Fruit fly (Drosophila melanogaster) whole organism, embryonic: ENCODE data around the gene CG2006.

Experiments used
- Bdp1 ChIP-seq: fragments of 200-800 bp; sonication (Bioruptor generic); optimal IDR thresholded peaks from 3 replicates; lab custom pipeline; 2016; ENCODE audit warnings: missing biosample characterization, missing genetic modification characterization
- CG10543 ChIP-seq: fragments of 200-800 bp; sonication (Bioruptor generic); optimal IDR thresholded peaks from 3 replicates; lab custom pipeline; 2017; ENCODE audit warnings: missing biosample characterization, mild to moderate bottlenecking, missing genetic modification characterization, moderate library complexity
- CG13424 ChIP-seq: fragments of 200-800 bp; sonication (Bioruptor generic); optimal IDR thresholded peaks from 2 replicates; lab custom pipeline; 2019; ENCODE audit warnings: missing biosample characterization, mild to moderate bottlenecking, missing genetic modification characterization, moderate library complexity
- CG13624 ChIP-seq: fragments of 200-800 bp; sonication (Bioruptor generic); optimal IDR thresholded peaks from 2 replicates; lab custom pipeline; 2016; ENCODE audit warnings: missing biosample characterization, missing genetic modification characterization
- CG14050 ChIP-seq: fragments of 200-800 bp; sonication (Bioruptor generic); IDR thresholded peaks from 3 replicates; pipeline ENCODE4 v1.3.6; 2022; ENCODE audit warnings: missing biosample characterization, missing genetic modification characterization
- CG14965 ChIP-seq: fragments of 200-800 bp; sonication (Bioruptor generic); optimal IDR thresholded peaks from 2 replicates; lab custom pipeline; 2016; ENCODE audit warnings: missing biosample characterization, missing genetic modification characterization, borderline replicate concordance
- CG1603 ChIP-seq: fragments of 200-800 bp; sonication (Bioruptor generic); optimal IDR thresholded peaks from 2 replicates; lab custom pipeline; 2019; ENCODE audit warnings: missing biosample characterization, mild to moderate bottlenecking, missing genetic modification characterization, moderate library complexity
- CG1832 ChIP-seq: fragments of 200-800 bp; sonication (Bioruptor generic); optimal IDR thresholded peaks from 2 replicates; lab custom pipeline; 2017; ENCODE audit warnings: missing biosample characterization, mild to moderate bottlenecking, missing genetic modification characterization, inconsistent platforms
- CG18599 ChIP-seq: fragments of 200-800 bp; sonication (Bioruptor generic); optimal IDR thresholded peaks from 3 replicates; lab custom pipeline; 2017; ENCODE audit warnings: missing biosample characterization, missing genetic modification characterization, mild to moderate bottlenecking, moderate library complexity, missing genetic modification reagents
- CG2712 ChIP-seq: fragments of 200-800 bp; optimal IDR thresholded peaks from 3 replicates; lab custom pipeline; 2019; ENCODE audit warnings: missing biosample characterization, mild to moderate bottlenecking, missing genetic modification characterization, moderate library complexity
- CG30403 ChIP-seq: fragments of 200-800 bp; sonication (Bioruptor generic); optimal IDR thresholded peaks from 3 replicates; lab custom pipeline; 2016; ENCODE audit warnings: missing biosample characterization, missing genetic modification characterization
- CG30431 ChIP-seq: fragments of 200-800 bp; sonication (Bioruptor generic); optimal IDR thresholded peaks from 2 replicates; lab custom pipeline; 2017; ENCODE audit warnings: missing biosample characterization, missing genetic modification characterization
- CG3407 ChIP-seq: fragments of 200-800 bp; sonication (Bioruptor generic); optimal IDR thresholded peaks from 2 replicates; lab custom pipeline; 2018; ENCODE audit warnings: missing biosample characterization, mild to moderate bottlenecking, missing genetic modification characterization
- CG3995 ChIP-seq: fragments of 200-800 bp; sonication (Bioruptor generic); optimal IDR thresholded peaks from 3 replicates; lab custom pipeline; 2016; ENCODE audit warnings: missing biosample characterization, missing genetic modification characterization
- CG42726 ChIP-seq: fragments of 200-800 bp; sonication (Bioruptor generic); IDR thresholded peaks from 2 replicates; pipeline ENCODE4 v1.3.6; 2022; ENCODE audit warnings: missing biosample characterization, missing genetic modification characterization; ENCODE audit not compliant: partially characterized antibody
- CG43689 ChIP-seq: fragments of 200-800 bp; sonication (Bioruptor generic); IDR thresholded peaks from 2 replicates; pipeline ENCODE4 v1.3.6; 2022; ENCODE audit warnings: missing biosample characterization, missing genetic modification characterization
- CG6689 ChIP-seq: fragments of 200-800 bp; sonication (Bioruptor generic); IDR thresholded peaks from 2 replicates; pipeline ENCODE4 v1.3.6; 2022; ENCODE audit warnings: missing biosample characterization, missing genetic modification characterization
- CG6791 ChIP-seq: fragments of 200-800 bp; sonication (Bioruptor generic); IDR thresholded peaks from 3 replicates; pipeline ENCODE4 v1.3.6; 2022; ENCODE audit warnings: missing biosample characterization, missing genetic modification characterization; ENCODE audit not compliant: partially characterized antibody
- CG7357 ChIP-seq: fragments of 200-800 bp; sonication (Bioruptor generic); IDR thresholded peaks from 3 replicates; pipeline ENCODE4 v1.3.6; 2022; ENCODE audit warnings: missing biosample characterization, missing genetic modification characterization
- CG8478 ChIP-seq: fragments of >200 bp; optimal IDR thresholded peaks from 2 replicates; lab custom pipeline; 2018
- CG9437 ChIP-seq: fragments of 200-800 bp; sonication (Bioruptor generic); optimal IDR thresholded peaks from 2 replicates; lab custom pipeline; 2018; ENCODE audit warnings: missing biosample characterization, mild to moderate bottlenecking, missing genetic modification characterization
- CG9609 ChIP-seq: fragments of 200-800 bp; sonication (Bioruptor generic); optimal IDR thresholded peaks from 3 replicates; lab custom pipeline; 2016; ENCODE audit warnings: missing biosample characterization, missing genetic modification characterization
- CTCF ChIP-seq: fragments of 200-800 bp; sonication (Bioruptor generic); optimal IDR thresholded peaks from 2 replicates; lab custom pipeline; 2017; ENCODE audit warnings: missing biosample characterization, mild to moderate bottlenecking, missing genetic modification characterization, moderate library complexity
- D19A ChIP-seq: fragments of 200-800 bp; optimal IDR thresholded peaks from 3 replicates; lab custom pipeline; 2019; ENCODE audit warnings: missing biosample characterization, mild to moderate bottlenecking, missing genetic modification characterization, moderate library complexity
- Drgx ChIP-seq: fragments of 200-800 bp; sonication (Bioruptor generic); IDR thresholded peaks from 2 replicates; pipeline ENCODE4 v1.3.6; 2022; ENCODE audit warnings: missing biosample characterization, missing genetic modification characterization
- ERR ChIP-seq: fragments of 200-800 bp; sonication (Bioruptor generic); optimal IDR thresholded peaks from 2 replicates; lab custom pipeline; 2016; ENCODE audit warnings: missing biosample characterization, missing genetic modification characterization
- Eip74EF ChIP-seq, 2 experiments: fragments of 200-800 bp in 1 of 2; fragments of >200 bp in 1 of 2; sonication (Bioruptor generic) in 1 of 2; optimal IDR thresholded peaks; 2 replicates each; lab custom pipeline; 2017 to 2019; ENCODE audit warnings: missing biosample characterization in 2 of 2, missing genetic modification characterization in 2 of 2, mild to moderate bottlenecking in 1 of 2, moderate library complexity in 1 of 2
- HLH3B ChIP-seq: fragments of 200-800 bp; sonication (Bioruptor generic); IDR thresholded peaks from 2 replicates; pipeline ENCODE4 v1.3.6; 2022; ENCODE audit warnings: missing biosample characterization, missing genetic modification characterization
- Hmr ChIP-seq: fragments of 200-800 bp; sonication (Bioruptor generic); optimal IDR thresholded peaks from 3 replicates; lab custom pipeline; 2017; ENCODE audit warnings: mild to moderate bottlenecking, missing biosample characterization, missing genetic modification reagents, missing genetic modification characterization
- Hr39 ChIP-seq: fragments of >200 bp; optimal IDR thresholded peaks from 2 replicates; lab custom pipeline; 2017
- Hr78 ChIP-seq, 2 experiments: fragments of 200-800 bp in 1 of 2; fragments of >200 bp in 1 of 2; sonication (Bioruptor generic) in 1 of 2; optimal IDR thresholded peaks; 2 replicates each; lab custom pipeline; 2017 to 2019; ENCODE audit warnings: missing biosample characterization in 2 of 2, missing genetic modification characterization in 2 of 2, mild to moderate bottlenecking in 1 of 2, moderate library complexity in 1 of 2
- Med ChIP-seq: fragments of 200-800 bp; sonication (Bioruptor generic); peaks from one replicate; lab custom pipeline; 2016; ENCODE audit warnings: missing biosample characterization, missing genetic modification characterization, mild to moderate bottlenecking, inconsistent platforms, moderate library complexity
- Pdp1 ChIP-seq, 2 experiments: fragments of 200-800 bp; sonication (Bioruptor generic); optimal IDR thresholded peaks; 3 replicates each; lab custom pipeline; 2016; ENCODE audit warnings: missing biosample characterization in 2 of 2, missing genetic modification characterization in 2 of 2, mild to moderate bottlenecking in 1 of 2, moderate library complexity in 1 of 2
- Rfx ChIP-seq: fragments of 200-800 bp; sonication (Bioruptor generic); IDR thresholded peaks from 2 replicates; pipeline ENCODE4 v1.3.6; 2022; ENCODE audit warnings: missing biosample characterization, missing genetic modification characterization
- TFAM ChIP-seq: fragments of 200-800 bp; sonication (Bioruptor generic); optimal IDR thresholded peaks from 2 replicates; lab custom pipeline; 2017; ENCODE audit warnings: missing biosample characterization, missing genetic modification characterization, inconsistent platforms
- Trl ChIP-seq, 3 experiments: fragments of >200 bp in 2 of 3; fragments of 200-800 bp in 1 of 3; sonication (Bioruptor generic) in 1 of 3; optimal IDR thresholded peaks; 2 replicates in 1 of 3; 3 replicates in 2 of 3; lab custom pipeline; 2016 to 2017; ENCODE audit warnings: missing biosample characterization in 1 of 3, missing genetic modification characterization in 1 of 3
- cwo ChIP-seq: fragments of 200-800 bp; sonication (Bioruptor generic); optimal IDR thresholded peaks from 3 replicates; lab custom pipeline; 2017; ENCODE audit warnings: missing biosample characterization, missing genetic modification characterization, mild to moderate bottlenecking, moderate library complexity, missing genetic modification reagents
- dimm ChIP-seq: fragments of 200-800 bp; sonication (Bioruptor generic); IDR thresholded peaks from 2 replicates; pipeline ENCODE4 v1.3.6; 2022; ENCODE audit warnings: missing biosample characterization, missing genetic modification characterization
- disco-r ChIP-seq: fragments of 200-800 bp; sonication (Bioruptor generic); optimal IDR thresholded peaks from 2 replicates; lab custom pipeline; 2016; ENCODE audit warnings: missing biosample characterization, missing genetic modification characterization
- dmrt11E ChIP-seq: fragments of 200-800 bp; sonication (Bioruptor generic); optimal IDR thresholded peaks from 3 replicates; lab custom pipeline; 2018; ENCODE audit warnings: missing biosample characterization, mild to moderate bottlenecking, missing genetic modification characterization, moderate library complexity
- grn ChIP-seq: fragments of 200-800 bp; sonication (Bioruptor generic); optimal IDR thresholded peaks from 3 replicates; lab custom pipeline; 2017; ENCODE audit warnings: missing biosample characterization, missing genetic modification characterization
- h ChIP-seq: fragments of >200 bp; optimal IDR thresholded peaks from 2 replicates; lab custom pipeline; 2017
- hkb ChIP-seq, 2 experiments: fragments of 200-800 bp in 1 of 2; fragments of >200 bp in 1 of 2; sonication (Bioruptor generic) in 1 of 2; IDR thresholded peaks in 1 of 2; optimal IDR thresholded peaks in 1 of 2; 2 replicates each; pipeline versions ENCODE4 v1.3.6 to Lab custom; 2017 to 2022; ENCODE audit warnings: missing biosample characterization in 1 of 2, missing genetic modification characterization in 1 of 2
- jumu ChIP-seq: fragments of 200-800 bp; sonication (Bioruptor generic); optimal IDR thresholded peaks from 3 replicates; lab custom pipeline; 2016; ENCODE audit warnings: missing biosample characterization, missing genetic modification characterization
- maf-S ChIP-seq: fragments of 200-800 bp; sonication (Bioruptor generic); optimal IDR thresholded peaks from 2 replicates; lab custom pipeline; 2016; ENCODE audit warnings: missing biosample characterization, missing genetic modification characterization
- nmo ChIP-seq: fragments of 200-800 bp; sonication (Bioruptor generic); optimal IDR thresholded peaks from 2 replicates; lab custom pipeline; 2018; ENCODE audit warnings: missing biosample characterization, mild to moderate bottlenecking, missing genetic modification characterization, moderate library complexity
- nom ChIP-seq: fragments of 200-800 bp; sonication (Bioruptor generic); optimal IDR thresholded peaks from 2 replicates; lab custom pipeline; 2017; ENCODE audit warnings: missing biosample characterization, missing genetic modification characterization, mild to moderate bottlenecking, moderate library complexity, missing genetic modification reagents
- trem ChIP-seq: fragments of 200-800 bp; optimal IDR thresholded peaks from 3 replicates; lab custom pipeline; 2019; ENCODE audit warnings: missing biosample characterization, mild to moderate bottlenecking, missing genetic modification characterization, moderate library complexity
- unpg ChIP-seq: fragments of 200-800 bp; sonication (Bioruptor generic); optimal IDR thresholded peaks from 3 replicates; lab custom pipeline; 2018; ENCODE audit warnings: missing biosample characterization, mild to moderate bottlenecking, missing genetic modification characterization, moderate library complexity
- zfh1 ChIP-seq: fragments of 200-800 bp; sonication (Bioruptor generic); IDR thresholded peaks from 3 replicates; pipeline ENCODE4 v1.3.6; 2022; ENCODE audit warnings: missing biosample characterization, missing genetic modification characterization

Gene CG2006

dm6 chr3R:29460225-29460927 lies 28.9 kb upstream of the CG2006 start (continued):
- TF ChIP-seq CG6689 (GFP tag; lab: Robert Waterston, UW) (peak; percentile 40; the same call in 1 of the 2 replicates), CG6791 (no peak), hkb (optimal IDR thresholded peaks at IDR 0.05; lab: Kevin White, UChicago) (no peak), hkb (GFP tag; IDR thresholded peaks at IDR 0.05; lab: Robert Waterston, UW) (no peak), Trl (optimal IDR thresholded peaks at IDR 0.05; lab: Kevin White, UChicago) (no peak), Trl (GFP tag; optimal IDR thresholded peaks at IDR 0.05; lab: Kevin White, UChicago) (no peak), CG3407 (GFP tag; lab: Kevin White, UChicago) (no peak), grn (no peak), CG13424 (tag; lab: Kevin White, UChicago) (no peak), CG10543 (GFP tag; lab: Kevin White, UChicago) (no peak), CG14050 (GFP tag; lab: Robert Waterston, UW) (no peak), trem (no peak), Pdp1 (GFP tag; optimal IDR thresholded peaks at IDR 0.05; lab: Kevin White, UChicago) (no peak), CG30403 (peak; percentile 4), Med (GFP tag; lab: Kevin White, UChicago) (peak; percentile 64), CG42726 (no peak), Hr78 (GFP tag; optimal IDR thresholded peaks at IDR 0.05; lab: Kevin White, UChicago) (no peak), dimm (GFP tag; lab: Robert Waterston, UW) (no peak), CG13624 (GFP tag; lab: Kevin White, UChicago) (no peak), CG9609 (GFP tag; lab: Kevin White, UChicago) (no peak), maf-S (GFP tag; lab: Kevin White, UChicago) (no peak), Hmr (GFP tag; lab: Kevin White, UChicago) (no peak), dmrt11E (no peak), Bdp1 (GFP tag; lab: Kevin White, UChicago) (no peak), CG8478 (lab: Kevin White, UChicago) (no peak), CG1603 (tag; lab: Kevin White, UChicago) (peak; percentile 23), CG9437 (GFP tag; lab: Kevin White, UChicago) (no peak), CTCF (GFP tag; lab: Kevin White, UChicago) (no peak), cwo (GFP tag; lab: Kevin White, UChicago) (no peak), CG18599 (GFP tag; lab: Kevin White, UChicago) (no peak), CG2712 (tag; lab: Kevin White, UChicago) (peak; percentile 50), jumu (no peak), Drgx (0 out of 2 replicates have a peak, but pooled peaks have one; percentile 19), Eip74EF (GFP tag; optimal IDR thresholded peaks at IDR 0.05; lab: Kevin White, UChicago) (no peak), D19A (tag; lab: Kevin White, UChicago) (peak; percentile 11), CG30431 (GFP tag; lab: Kevin White, UChicago) (no peak), Hr39 (lab: Kevin White, UChicago) (no peak), HLH3B (GFP tag; lab: Robert Waterston, UW) (no peak), TFAM (GFP tag; lab: Kevin White, UChicago) (no peak), h (no peak), unpg (GFP tag; lab: Kevin White, UChicago) (peak; percentile 22), zfh1 (GFP tag; lab: Robert Waterston, UW) (peak; percentile 62; the same call in 2 of the 3 replicates), nmo (GFP tag; lab: Kevin White, UChicago) (peak; percentile 30), nom (GFP tag; lab: Kevin White, UChicago) (peak; percentile 60), ERR (no peak), disco-r (GFP tag; lab: Kevin White, UChicago) (no peak), CG3995 (no peak), CG14965 (GFP tag; lab: Kevin White, UChicago) (no peak), Rfx (no peak), CG43689 (GFP tag; lab: Robert Waterston, UW) (no peak), CG7357 (GFP tag; lab: Robert Waterston, UW) (0 out of 3 replicates have a peak, but pooled peaks have one; percentile 22), CG1832 (GFP tag; lab: Kevin White, UChicago) (no peak)
